Worm (Caenorhabditis elegans) whole organism, L3 larva: ENCODE results near the gene T04C10.3.

Experiments
- R02D3.7 ChIP-seq: fragments of 150-350 bp; optimal IDR thresholded peaks from 2 replicates; lab custom pipeline; 2014; ENCODE audit warnings: missing biosample characterization, missing genetic modification characterization
- ZK546.5 ChIP-seq: sonication (generic microtip); optimal IDR thresholded peaks from 2 replicates; lab custom pipeline; 2017; ENCODE audit warnings: missing biosample characterization, missing genetic modification characterization
- aly-2 ChIP-seq: fragments of 150-350 bp; optimal IDR thresholded peaks from 2 replicates; lab custom pipeline; 2014; ENCODE audit warnings: missing biosample characterization, missing genetic modification characterization
- ama-1 ChIP-seq: fragments of 150-350 bp; optimal IDR thresholded peaks from 2 replicates; lab custom pipeline; 2018
- ceh-28 ChIP-seq: fragments of 150-350 bp; optimal IDR thresholded peaks from 2 replicates; lab custom pipeline; 2014; ENCODE audit warnings: missing biosample characterization, missing genetic modification reagents, missing genetic modification characterization
- ceh-82 ChIP-seq: fragments of 150-350 bp; optimal IDR thresholded peaks from 2 replicates; lab custom pipeline; 2014; ENCODE audit warnings: missing biosample characterization, missing genetic modification characterization
- ceh-9 ChIP-seq: sonication (generic microtip); optimal IDR thresholded peaks from 2 replicates; lab custom pipeline; 2018; ENCODE audit warnings: missing biosample characterization, missing genetic modification characterization
- daf-12 ChIP-seq: fragments of 150-350 bp; optimal IDR thresholded peaks from 2 replicates; lab custom pipeline; 2014; ENCODE audit warnings: missing biosample characterization, missing genetic modification reagents, missing genetic modification characterization
- egl-27 ChIP-seq: sonication (generic microtip); optimal IDR thresholded peaks from 4 replicates; lab custom pipeline; 2017; ENCODE audit warnings: missing biosample characterization, missing genetic modification reagents, missing genetic modification characterization
- egl-5 ChIP-seq: fragments of 150-350 bp; optimal IDR thresholded peaks from 2 replicates; lab custom pipeline; 2017; ENCODE audit warnings: missing biosample characterization, missing genetic modification reagents, missing genetic modification characterization, inconsistent platforms
- elt-2 ChIP-seq: sonication (generic microtip); optimal IDR thresholded peaks from 2 replicates; lab custom pipeline; 2016; ENCODE audit warnings: missing genetic modification reagents, mild to moderate bottlenecking, missing genetic modification characterization, missing compliant biosample characterization
- elt-3 ChIP-seq, 3 experiments: fragments of 150-350 bp in 1 of 3; sonication (generic microtip) in 2 of 3; optimal IDR thresholded peaks; 2 replicates in 2 of 3; 4 replicates in 1 of 3; lab custom pipeline; 2014 to 2017; ENCODE audit warnings: missing biosample characterization in 3 of 3, missing genetic modification characterization in 3 of 3
- eor-1 ChIP-seq, 2 experiments: fragments of 150-350 bp; optimal IDR thresholded peaks; 2 replicates each; lab custom pipeline; 2014 to 2018; ENCODE audit warnings: missing biosample characterization in 2 of 2, missing genetic modification characterization in 2 of 2
- fkh-10 ChIP-seq: sonication (generic microtip); optimal IDR thresholded peaks from 2 replicates; lab custom pipeline; 2017; ENCODE audit warnings: missing biosample characterization, missing genetic modification reagents, missing genetic modification characterization
- fkh-2 ChIP-seq: fragments of 150-350 bp; optimal IDR thresholded peaks from 2 replicates; lab custom pipeline; 2014; ENCODE audit warnings: missing biosample characterization, missing genetic modification reagents, missing genetic modification characterization
- fos-1 ChIP-seq: fragments of 150-350 bp; optimal IDR thresholded peaks from 2 replicates; lab custom pipeline; 2014; ENCODE audit warnings: missing biosample characterization, missing genetic modification characterization
- hmg-11 ChIP-seq: sonication (generic microtip); optimal IDR thresholded peaks from 2 replicates; lab custom pipeline; 2016; ENCODE audit warnings: missing genetic modification characterization, missing compliant biosample characterization
- jun-1 ChIP-seq: fragments of 150-350 bp; optimal IDR thresholded peaks from 2 replicates; lab custom pipeline; 2014; ENCODE audit warnings: missing biosample characterization, missing genetic modification reagents, missing genetic modification characterization
- lin-15B ChIP-seq: fragments of 150-350 bp; optimal IDR thresholded peaks from 2 replicates; lab custom pipeline; 2014; ENCODE audit warnings: missing biosample characterization, missing genetic modification characterization
- lin-39 ChIP-seq: fragments of 150-350 bp; optimal IDR thresholded peaks from 2 replicates; lab custom pipeline; 2018; ENCODE audit warnings: missing biosample characterization, missing genetic modification reagents, missing genetic modification characterization
- lsy-12 ChIP-seq: sonication (generic microtip); optimal IDR thresholded peaks from 2 replicates; lab custom pipeline; 2016; ENCODE audit warnings: mild to moderate bottlenecking, missing genetic modification characterization, missing compliant biosample characterization
- mdl-1 ChIP-seq: fragments of 150-350 bp; optimal IDR thresholded peaks from 2 replicates; lab custom pipeline; 2014; ENCODE audit warnings: missing biosample characterization, missing genetic modification characterization
- mml-1 ChIP-seq: fragments of 150-350 bp; sonication (generic microtip); optimal IDR thresholded peaks from 3 replicates; lab custom pipeline; 2014; ENCODE audit warnings: missing biosample characterization, missing genetic modification characterization
- nfya-1 ChIP-seq: sonication (generic microtip); optimal IDR thresholded peaks from 2 replicates; lab custom pipeline; 2017; ENCODE audit warnings: missing genetic modification characterization, mild to moderate bottlenecking, missing compliant biosample characterization, antibody characterized with exemption, moderate library complexity; ENCODE audit not compliant: insufficient read depth
- nhr-11 ChIP-seq: fragments of 150-350 bp; optimal IDR thresholded peaks from 2 replicates; lab custom pipeline; 2014; ENCODE audit warnings: missing biosample characterization, missing genetic modification characterization
- nhr-12 ChIP-seq: fragments of 150-350 bp; optimal IDR thresholded peaks from 2 replicates; lab custom pipeline; 2014; ENCODE audit warnings: missing biosample characterization, missing genetic modification characterization
- nhr-23 ChIP-seq: fragments of 150-350 bp; optimal IDR thresholded peaks from 2 replicates; lab custom pipeline; 2014; ENCODE audit warnings: missing biosample characterization, missing genetic modification reagents, missing genetic modification characterization
- nhr-237 ChIP-seq: fragments of 150-350 bp; optimal IDR thresholded peaks from 2 replicates; lab custom pipeline; 2014; ENCODE audit warnings: missing biosample characterization, missing genetic modification characterization
- nhr-25 ChIP-seq: sonication (generic microtip); optimal IDR thresholded peaks from 2 replicates; lab custom pipeline; 2017; ENCODE audit warnings: missing biosample characterization, missing genetic modification characterization
- nhr-28 ChIP-seq: fragments of 150-350 bp; optimal IDR thresholded peaks from 2 replicates; lab custom pipeline; 2014; ENCODE audit warnings: missing biosample characterization, missing genetic modification characterization
- nhr-43 ChIP-seq: sonication (generic microtip); optimal IDR thresholded peaks from 2 replicates; lab custom pipeline; 2016; ENCODE audit warnings: mild to moderate bottlenecking, missing genetic modification characterization, missing compliant biosample characterization; ENCODE audit not compliant: poor library complexity, severe bottlenecking
- nhr-67 ChIP-seq: fragments of 150-350 bp; optimal IDR thresholded peaks from 2 replicates; lab custom pipeline; 2014; ENCODE audit warnings: missing biosample characterization, missing genetic modification characterization
- nhr-76 ChIP-seq: fragments of 150-350 bp; sonication (generic microtip); optimal IDR thresholded peaks from 5 replicates; lab custom pipeline; 2014; ENCODE audit warnings: missing biosample characterization, missing genetic modification characterization
- nhr-77 ChIP-seq: fragments of 150-350 bp; optimal IDR thresholded peaks from 2 replicates; lab custom pipeline; 2014; ENCODE audit warnings: missing biosample characterization, missing genetic modification characterization
- pha-4 ChIP-seq: fragments of 150-350 bp; optimal IDR thresholded peaks from 2 replicates; lab custom pipeline; 2014; ENCODE audit warnings: missing biosample characterization, missing genetic modification reagents, missing genetic modification characterization
- pqm-1 ChIP-seq: fragments of 150-350 bp; optimal IDR thresholded peaks from 2 replicates; lab custom pipeline; 2017; ENCODE audit warnings: missing biosample characterization, missing genetic modification characterization, inconsistent platforms
- sea-2 ChIP-seq: fragments of 150-350 bp; sonication (generic microtip); optimal IDR thresholded peaks from 4 replicates; lab custom pipeline; 2014; ENCODE audit warnings: missing biosample characterization, missing genetic modification reagents, missing genetic modification characterization
- skn-1 ChIP-seq: fragments of 150-350 bp; optimal IDR thresholded peaks from 2 replicates; lab custom pipeline; 2014; ENCODE audit warnings: missing biosample characterization, missing genetic modification characterization
- snpc-4 ChIP-seq: fragments of 150-350 bp; optimal IDR thresholded peaks from 2 replicates; lab custom pipeline; 2014; ENCODE audit warnings: missing biosample characterization, missing genetic modification characterization
- tbx-2 ChIP-seq: sonication (generic microtip); optimal IDR thresholded peaks from 2 replicates; lab custom pipeline; 2016; ENCODE audit warnings: mild to moderate bottlenecking, missing genetic modification characterization, missing compliant biosample characterization
- unc-62 ChIP-seq: fragments of 150-350 bp; sonication (generic microtip); optimal IDR thresholded peaks from 4 replicates; lab custom pipeline; 2014; ENCODE audit warnings: missing biosample characterization, missing genetic modification reagents, missing genetic modification characterization
- zag-1 ChIP-seq: fragments of 150-350 bp; optimal IDR thresholded peaks from 2 replicates; lab custom pipeline; 2014; ENCODE audit warnings: missing biosample characterization, missing genetic modification characterization
- ztf-11 ChIP-seq: fragments of 150-350 bp; optimal IDR thresholded peaks from 2 replicates; lab custom pipeline; 2014; ENCODE audit warnings: missing biosample characterization, missing genetic modification characterization
- ztf-4 ChIP-seq: fragments of 150-350 bp; optimal IDR thresholded peaks from 2 replicates; lab custom pipeline; 2014; ENCODE audit warnings: missing biosample characterization, missing genetic modification characterization

The T04C10.3 gene

ce11 chrX:14805746-14806145, 6.4 kb upstream of the T04C10.3 start:
- TF ChIP-seq R02D3.7 (tag; lab: Kevin White, UChicago) (no peak), pha-4 (tag; lab: Kevin White, UChicago) (no peak), nhr-76 (no peak), aly-2 (no peak), lin-15B (tag; lab: Kevin White, UChicago) (no peak), snpc-4 (no peak), egl-5 (tag; lab: Kevin White, UChicago) (no peak)

ce11 chrX:14806936-14807335, 5.2 kb upstream of the T04C10.3 start, which contains the start of gene F42D1.4:
F42D1.4 (plus strand) TSS chrX:14807236.
- TF ChIP-seq eor-1 (tag; optimal IDR thresholded peaks at IDR 0.05; lab: Kevin White, UChicago) (no peak), R02D3.7 (tag; lab: Kevin White, UChicago) (no peak), hmg-11 (tag; lab: Kevin White, UChicago) (no peak), tbx-2 (tag; lab: Kevin White, UChicago) (no peak), egl-27 (no peak), pha-4 (tag; lab: Kevin White, UChicago) (no peak), fos-1 (tag; lab: Kevin White, UChicago) (no peak), nhr-12 (tag; lab: Kevin White, UChicago) (no peak), ztf-11 (tag; lab: Kevin White, UChicago) (no peak), nhr-67 (tag; lab: Kevin White, UChicago) (no peak), nhr-77 (tag; lab: Kevin White, UChicago) (no peak), sea-2 (GFP tag; lab: Kevin White, UChicago) (no peak)

- TF ChIP-seq skn-1 (peak; percentile 71), zag-1 (no peak), nhr-43 (no peak), ama-1 (lab: Kevin White, UChicago) (peak; percentile 68)
These were observed 3.4 kb upstream of the T04C10.3 start for ce11 chrX:14808796-14809195.

ce11 chrX:14809905-14810304, 2.3 kb upstream of the T04C10.3 start:
- no peak for TF ChIP-seq jun-1 (tag; lab: Kevin White, UChicago)
- peak; percentile 76 for TF ChIP-seq mml-1 (tag; lab: Kevin White, UChicago)
- TF ChIP-seq R02D3.7 (tag; lab: Kevin White, UChicago): no peak
- peak; percentile 50 for TF ChIP-seq ama-1 (lab: Kevin White, UChicago)
- no peak for TF ChIP-seq ZK546.5 (tag; lab: Kevin White, UChicago)
- TF ChIP-seq pqm-1 (tag; lab: Kevin White, UChicago): peak; percentile 57
- TF ChIP-seq nhr-237: no peak
- peak; percentile 36 for TF ChIP-seq nhr-23
- TF ChIP-seq elt-2: peak; percentile 36
- peak; percentile 42 for TF ChIP-seq ceh-28 (tag; lab: Kevin White, UChicago)
- no peak for TF ChIP-seq nhr-76

ce11 chrX:14810718-14811117, 1.4 kb upstream of the T04C10.3 start, which contains the start of gene atf-4:
atf-4 (minus strand) TSS chrX:14810810.
- TF ChIP-seq ceh-82 (tag; lab: Kevin White, UChicago): no peak
- TF ChIP-seq hmg-11 (tag; lab: Kevin White, UChicago): peak; percentile 78
- TF ChIP-seq nhr-28 (tag; lab: Kevin White, UChicago): no peak
- TF ChIP-seq ZK546.5 (tag; lab: Kevin White, UChicago): no peak
- TF ChIP-seq eor-1 (tag; optimal IDR thresholded peaks at IDR 0.05; lab: Kevin White, UChicago): no peak
- TF ChIP-seq nhr-25: peak; percentile 55
- no peak for TF ChIP-seq lsy-12 (tag; lab: Kevin White, UChicago)
- TF ChIP-seq mml-1 (tag; lab: Kevin White, UChicago): no peak
- no peak for TF ChIP-seq nhr-67 (tag; lab: Kevin White, UChicago)
- no peak for TF ChIP-seq unc-62 (GFP tag; lab: Kevin White, UChicago)
- TF ChIP-seq nfya-1 (tag; lab: Kevin White, UChicago): peak; percentile 74
- no peak for TF ChIP-seq ztf-4 (tag; lab: Kevin White, UChicago)
- no peak for TF ChIP-seq aly-2
- no peak for TF ChIP-seq nhr-12 (tag; lab: Kevin White, UChicago)
- TF ChIP-seq ceh-9 (tag; lab: Kevin White, UChicago): no peak
- no peak for TF ChIP-seq fkh-2 (tag; lab: Kevin White, UChicago)
- no peak for TF ChIP-seq sea-2 (GFP tag; lab: Kevin White, UChicago)
- TF ChIP-seq fos-1 (tag; lab: Kevin White, UChicago): no peak
- peak; percentile 22 for TF ChIP-seq snpc-4
- TF ChIP-seq nhr-43: peak; percentile 78
- no peak for TF ChIP-seq elt-3 (tag; optimal IDR thresholded peaks at IDR 0.05; lab: Kevin White, UChicago)
- TF ChIP-seq tbx-2 (tag; lab: Kevin White, UChicago): no peak
- TF ChIP-seq skn-1: no peak
- TF ChIP-seq ama-1 (lab: Kevin White, UChicago): no peak
- TF ChIP-seq fkh-10 (GFP tag; lab: Kevin White, UChicago): no peak
- TF ChIP-seq nhr-23: peak; percentile 62
- TF ChIP-seq mdl-1 (tag; lab: Kevin White, UChicago): peak; percentile 75
- TF ChIP-seq pha-4 (tag; lab: Kevin White, UChicago): peak; percentile 54
- no peak for TF ChIP-seq daf-12 (tag; lab: Kevin White, UChicago)
- no peak for TF ChIP-seq nhr-76
- no peak for TF ChIP-seq lin-15B (tag; lab: Kevin White, UChicago)
- peak; percentile 41 for TF ChIP-seq lin-39 (tag; lab: Kevin White, UChicago)
- TF ChIP-seq egl-5 (tag; lab: Kevin White, UChicago): peak; percentile 69
- peak; percentile 6 for TF ChIP-seq nhr-11 (tag; lab: Kevin White, UChicago)
